Fruit fly (Drosophila melanogaster): ENCODE measurements around the gene Nlp.
A peak's percentile ranks its signal among the peaks of the same experiment; 100 is the strongest.

Gene Nlp

dm6 chr3R:30056592-30057135, 52.1 kb downstream of the Nlp start, which contains the start of the genes CG7950 and Rpp14a (continued):
- peak in 1 of 3 experiments; percentile 67 for TF ChIP-seq lola (GFP tag; optimal IDR thresholded peaks at IDR 0.05)
- TF ChIP-seq CG34422 (GFP tag; IDR thresholded peaks at IDR 0.05), result peak; percentile 85; the same call in 2 of the 3 replicates
- no peak for TF ChIP-seq CG7963 (GFP tag; IDR thresholded peaks at IDR 0.05; ENCODE audit: partially characterized antibody)
- TF ChIP-seq Oaz (GFP tag; IDR thresholded peaks at IDR 0.05), result 0 out of 2 replicates have a peak, but pooled peaks have one; percentile 33
- TF ChIP-seq inv (GFP tag; IDR thresholded peaks at IDR 0.05; ENCODE audit: partially characterized antibody), result no peak
- no peak for TF ChIP-seq ab (GFP tag; optimal IDR thresholded peaks at IDR 0.05)
- peak; percentile 70 for TF ChIP-seq ind (GFP tag; optimal IDR thresholded peaks at IDR 0.05)
- peak; percentile 88 for TF ChIP-seq shn (GFP tag; optimal IDR thresholded peaks at IDR 0.05)
- TF ChIP-seq CG14014 (GFP tag; IDR thresholded peaks at IDR 0.05), result peak; percentile 80
- peak; percentile 61; the same call in 1 of the 2 replicates for TF ChIP-seq CG8765 (GFP tag; IDR thresholded peaks at IDR 0.05)
- peak; percentile 87 for TF ChIP-seq lbe (GFP tag; optimal IDR thresholded peaks at IDR 0.05)
- TF ChIP-seq CG12769 (tag; optimal IDR thresholded peaks at IDR 0.05), result peak; percentile 82
- TF ChIP-seq tap (tag; optimal IDR thresholded peaks at IDR 0.05), result peak; percentile 70
- peak; percentile 51 for TF ChIP-seq nerfin-1 (tag; optimal IDR thresholded peaks at IDR 0.05)
- peak; percentile 28 for TF ChIP-seq Dp (GFP tag; optimal IDR thresholded peaks at IDR 0.05)
- peak; percentile 72 for TF ChIP-seq sens-2 (GFP tag; IDR thresholded peaks at IDR 0.05)
- peak; percentile 59; the same call in 1 of the 2 replicates for TF ChIP-seq gsb (GFP tag; IDR thresholded peaks at IDR 0.05)
- TF ChIP-seq Chrac-16 (GFP tag; optimal IDR thresholded peaks at IDR 0.05), result peak; percentile 85
- peak; percentile 48; the same call in 2 of the 4 replicates for TF ChIP-seq Dll (GFP tag; IDR thresholded peaks at IDR 0.05; ENCODE audit: partially characterized antibody)
- TF ChIP-seq CG12071 (GFP tag; optimal IDR thresholded peaks at IDR 0.05), result peak; percentile 19
- TF ChIP-seq ems (GFP tag; optimal IDR thresholded peaks at IDR 0.05), result peak; percentile 85
- TF ChIP-seq gce (GFP tag; IDR thresholded peaks at IDR 0.05), result no peak
- TF ChIP-seq tll (GFP tag; optimal IDR thresholded peaks at IDR 0.05), result no peak
- no peak for TF ChIP-seq Dref (GFP tag; IDR thresholded peaks at IDR 0.05)
- TF ChIP-seq sc (optimal IDR thresholded peaks at IDR 0.05), result no peak
- peak; percentile 2 for TF ChIP-seq sc (GFP tag; optimal IDR thresholded peaks at IDR 0.05)
- peak; percentile 65 for TF ChIP-seq Blimp-1 (GFP tag; optimal IDR thresholded peaks at IDR 0.05)
- TF ChIP-seq usp (GFP tag; optimal IDR thresholded peaks at IDR 0.05), result no peak
- peak; percentile 69 for TF ChIP-seq CG33213 (GFP tag; optimal IDR thresholded peaks at IDR 0.05)
- peak; percentile 55 for TF ChIP-seq CG9215 (GFP tag; IDR thresholded peaks at IDR 0.05)
- peak; percentile 44 for TF ChIP-seq CG7556 (GFP tag; optimal IDR thresholded peaks at IDR 0.05)
- peak; percentile 54 for TF ChIP-seq odd (GFP tag; optimal IDR thresholded peaks at IDR 0.05)
- peak; percentile 73 for TF ChIP-seq fu2 (GFP tag; optimal IDR thresholded peaks at IDR 0.05)
- peak; percentile 45 for TF ChIP-seq Ravus (GFP tag; IDR thresholded peaks at IDR 0.05)
- TF ChIP-seq sr (GFP tag; IDR thresholded peaks at IDR 0.05), result no peak
- TF ChIP-seq tx (GFP tag; optimal IDR thresholded peaks at IDR 0.05), result peak; percentile 71
- TF ChIP-seq Trl (optimal IDR thresholded peaks at IDR 0.05), result no peak
- peak; percentile 84 for TF ChIP-seq Trl (GFP tag; optimal IDR thresholded peaks at IDR 0.05)
- peak; percentile 55 for TF ChIP-seq CG2202 (tag; optimal IDR thresholded peaks at IDR 0.05)
- peak; percentile 78 for TF ChIP-seq CG17328 (GFP tag; IDR thresholded peaks at IDR 0.05)
- TF ChIP-seq CrebB (tag; optimal IDR thresholded peaks at IDR 0.05), result peak; percentile 83
- TF ChIP-seq CG32532 (GFP tag; IDR thresholded peaks at IDR 0.05), result peak; percentile 86
- TF ChIP-seq slbo (GFP tag; IDR thresholded peaks at IDR 0.05), result peak; percentile 91
- peak; percentile 70 to 83 for TF ChIP-seq bsh (GFP tag; optimal IDR thresholded peaks at IDR 0.05)
- TF ChIP-seq CG18262 (tag; optimal IDR thresholded peaks at IDR 0.05), result peak; percentile 63
- no peak for TF ChIP-seq nerfin-2 (GFP tag; IDR thresholded peaks at IDR 0.05; ENCODE audit: partially characterized antibody)
- no peak for TF ChIP-seq CG6175 (GFP tag; IDR thresholded peaks at IDR 0.05)
- peak; percentile 83 for TF ChIP-seq YL-1 (GFP tag; optimal IDR thresholded peaks at IDR 0.05)
- no peak for TF ChIP-seq dan (GFP tag; IDR thresholded peaks at IDR 0.05)
- TF ChIP-seq CG17361 (GFP tag; IDR thresholded peaks at IDR 0.05), result peak; percentile 37; the same call in 2 of the 3 replicates

All from whole organism, embryonic.